Fruit fly (Drosophila melanogaster): Measurements from ENCODE around the gene RpS27A.
A peak's percentile ranks its signal among the peaks of the same experiment; 100 is the strongest.

RpS27A gene

DNA sequence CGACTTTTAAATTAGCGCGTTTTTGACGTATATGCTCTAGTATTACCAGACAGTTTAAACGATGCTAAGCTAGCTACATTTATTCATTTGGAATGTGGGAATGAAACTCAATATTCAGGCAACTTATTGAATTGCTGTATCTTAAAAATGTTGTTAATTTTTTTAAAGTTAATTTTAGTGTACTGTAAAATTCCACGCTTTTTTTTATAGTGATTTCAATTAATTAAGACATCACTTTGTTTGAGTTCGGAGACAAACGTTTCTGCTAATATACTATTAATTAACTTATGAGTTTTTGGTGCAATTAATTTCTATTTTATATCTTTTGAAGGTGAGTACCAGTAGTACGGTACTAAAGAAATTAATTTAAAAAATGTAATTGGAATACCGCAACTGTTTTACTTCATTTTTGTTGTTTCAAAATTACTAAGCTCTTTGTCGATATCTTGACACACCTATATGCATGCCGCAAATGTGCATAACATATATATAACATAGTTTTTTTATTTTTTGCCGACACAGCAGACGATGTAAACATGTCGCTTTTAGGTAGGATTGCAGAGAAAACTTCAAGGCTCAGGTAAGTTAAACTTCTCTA, 21.8 kb upstream of the RpS27A start, which contains the start of the genes Cdk1 and mRpS7 (continued):
- TF ChIP-seq rib (GFP tag; IDR thresholded peaks at IDR 0.05), result no peak
- peak; percentile 18 for TF ChIP-seq Side (GFP tag; optimal IDR thresholded peaks at IDR 0.05)
- peak; percentile 71 for TF ChIP-seq bcd (GFP tag; optimal IDR thresholded peaks at IDR 0.05)
- peak; percentile 86 for TF ChIP-seq Med (GFP tag)
- TF ChIP-seq Six4 (GFP tag; optimal IDR thresholded peaks at IDR 0.05), result peak; percentile 48
- TF ChIP-seq CG18764 (GFP tag; optimal IDR thresholded peaks at IDR 0.05), result no peak
- TF ChIP-seq MTF-1 (GFP tag; optimal IDR thresholded peaks at IDR 0.05; ENCODE audit: borderline replicate concordance), result no peak
- peak; percentile 68 for TF ChIP-seq CG15514 (GFP tag; optimal IDR thresholded peaks at IDR 0.05)
- no peak for TF ChIP-seq toy (GFP tag; IDR thresholded peaks at IDR 0.05)
- TF ChIP-seq CG1603 (tag; optimal IDR thresholded peaks at IDR 0.05), result peak; percentile 98
- no peak for TF ChIP-seq lov (optimal IDR thresholded peaks at IDR 0.05)
- TF ChIP-seq lov (GFP tag; IDR thresholded peaks at IDR 0.05), result no peak
- peak; percentile 40 for TF ChIP-seq CG4854 (GFP tag; optimal IDR thresholded peaks at IDR 0.05)
- peak; percentile 9 for TF ChIP-seq CG18011 (GFP tag; optimal IDR thresholded peaks at IDR 0.05)
- no peak for TF ChIP-seq mirr (GFP tag; optimal IDR thresholded peaks at IDR 0.05)
- no peak for TF ChIP-seq Rx (GFP tag; IDR thresholded peaks at IDR 0.05)
- TF ChIP-seq CG8478 (optimal IDR thresholded peaks at IDR 0.05), result no peak
- TF ChIP-seq Spps (tag; optimal IDR thresholded peaks at IDR 0.05), result peak; percentile 66
- TF ChIP-seq lbe (GFP tag; optimal IDR thresholded peaks at IDR 0.05), result no peak
- TF ChIP-seq Trl (optimal IDR thresholded peaks at IDR 0.05), result no peak
- peak; percentile 54 for TF ChIP-seq Trl (GFP tag; optimal IDR thresholded peaks at IDR 0.05)
- TF ChIP-seq CG18262 (tag; optimal IDR thresholded peaks at IDR 0.05), result peak; percentile 84
- peak; percentile 66 for TF ChIP-seq tin (GFP tag; optimal IDR thresholded peaks at IDR 0.05)
- no peak; the same call in 2 of the 3 replicates for TF ChIP-seq Mrtf (GFP tag; IDR thresholded peaks at IDR 0.05)
- TF ChIP-seq maf-S (GFP tag; optimal IDR thresholded peaks at IDR 0.05), result peak; percentile 23
- no peak for TF ChIP-seq z (GFP tag; IDR thresholded peaks at IDR 0.05)
- TF ChIP-seq Sin3A (optimal IDR thresholded peaks at IDR 0.05), result no peak
- no peak for TF ChIP-seq insv (GFP tag; optimal IDR thresholded peaks at IDR 0.05)
- TF ChIP-seq Lpt (GFP tag; optimal IDR thresholded peaks at IDR 0.05), result no peak
- no peak for TF ChIP-seq mld (GFP tag; IDR thresholded peaks at IDR 0.05; ENCODE audit: partially characterized antibody)
- no peak for TF ChIP-seq bbx (GFP tag; IDR thresholded peaks at IDR 0.05; ENCODE audit: partially characterized antibody)
- no peak for TF ChIP-seq hbn (GFP tag; IDR thresholded peaks at IDR 0.05; ENCODE audit: partially characterized antibody)
- TF ChIP-seq NC2α (GFP tag; optimal IDR thresholded peaks at IDR 0.05), result no peak
- peak; percentile 51 for TF ChIP-seq CG16815 (GFP tag; optimal IDR thresholded peaks at IDR 0.05)
- TF ChIP-seq twi (tag; optimal IDR thresholded peaks at IDR 0.05), result peak; percentile 62
- TF ChIP-seq Eip74EF (GFP tag; optimal IDR thresholded peaks at IDR 0.05), result peak in 1 of 2 experiments; percentile 38
- TF ChIP-seq CG5180 (GFP tag; optimal IDR thresholded peaks at IDR 0.05), result no peak
- TF ChIP-seq CG5953 (GFP tag; IDR thresholded peaks at IDR 0.05), result 0 out of 2 replicates have a peak, but pooled peaks have one; percentile 52
- TF ChIP-seq slou (GFP tag; optimal IDR thresholded peaks at IDR 0.05), result peak; percentile 45
- TF ChIP-seq CG34224 (GFP tag; IDR thresholded peaks at IDR 0.05; ENCODE audit: partially characterized antibody), result no peak
- peak; percentile 78; the same call in 1 of the 2 replicates for TF ChIP-seq CG6689 (GFP tag; IDR thresholded peaks at IDR 0.05)
- TF ChIP-seq CG15696 (tag; optimal IDR thresholded peaks at IDR 0.05), result peak; percentile 60
- TF ChIP-seq CG14050 (GFP tag; IDR thresholded peaks at IDR 0.05), result peak; percentile 41; the same call in 1 of the 3 replicates
- TF ChIP-seq zf30C (GFP tag; optimal IDR thresholded peaks at IDR 0.05), result no peak
- no peak for TF ChIP-seq ATbp (GFP tag; optimal IDR thresholded peaks at IDR 0.05)
- TF ChIP-seq Bteb2 (GFP tag; optimal IDR thresholded peaks at IDR 0.05), result peak; percentile 69
- TF ChIP-seq BEAF-32 (GFP tag; optimal IDR thresholded peaks at IDR 0.05), result peak; percentile 33
- TF ChIP-seq Xrp1 (GFP tag; IDR thresholded peaks at IDR 0.05), result peak; percentile 69
- peak; percentile 54 for TF ChIP-seq al (GFP tag; IDR thresholded peaks at IDR 0.05)
- peak; percentile 89 for TF ChIP-seq phol (tag; optimal IDR thresholded peaks at IDR 0.05)
- TF ChIP-seq Hr3 (GFP tag; optimal IDR thresholded peaks at IDR 0.05), result peak; percentile 80
